Worm (Caenorhabditis elegans): Measurements from ENCODE around the gene T25B2.1.

T25B2.1 gene

ce11 chrX:6219892-6220291 lies 46.1 kb downstream of the T25B2.1 start (continued):
- peak; percentile 62 for TF ChIP-seq ceh-27 (GFP tag; optimal IDR thresholded peaks at IDR 0.05)
- peak; percentile 60 for TF ChIP-seq ZK185.1 (tag; optimal IDR thresholded peaks at IDR 0.05; ENCODE audit: poor library complexity, severe bottlenecking)
- TF ChIP-seq hmg-1.2 (GFP tag; IDR thresholded peaks at IDR 0.05), result peak; percentile 66
- TF ChIP-seq chd-7 (tag; optimal IDR thresholded peaks at IDR 0.05), result peak; percentile 63
- TF ChIP-seq unc-130 (GFP tag; optimal IDR thresholded peaks at IDR 0.05), result peak; percentile 15
- peak; percentile 66 for TF ChIP-seq zim-3 (tag; optimal IDR thresholded peaks at IDR 0.05)
- TF ChIP-seq lin-26 (GFP tag; IDR thresholded peaks at IDR 0.05), result peak; percentile 89
- no peak for TF ChIP-seq hsf-1 (GFP tag; IDR thresholded peaks at IDR 0.05)
- 0 out of 2 replicates have a peak, but pooled peaks have one; percentile 64 for TF ChIP-seq bed-1 (GFP tag; IDR thresholded peaks at IDR 0.05)
- TF ChIP-seq B0019.2 (GFP tag; conservative IDR thresholded peaks at IDR 0.05), result 0 out of 2 replicates have a peak, but pooled peaks have one; percentile 54
- peak; percentile 85 for TF ChIP-seq pbrm-1 (GFP tag; IDR thresholded peaks at IDR 0.05)
- peak; percentile 83 for TF ChIP-seq rpc-1 (optimal IDR thresholded peaks at IDR 0.05)
- peak; percentile 86 for TF ChIP-seq rpc-1 (tag; optimal IDR thresholded peaks at IDR 0.05)
- TF ChIP-seq nfyb-1 (GFP tag; IDR thresholded peaks at IDR 0.05), result 0 out of 2 replicates have a peak, but pooled peaks have one; percentile 57
- 0 out of 2 replicates have a peak, but pooled peaks have one; percentile 13 for TF ChIP-seq ekl-4 (GFP tag; IDR thresholded peaks at IDR 0.05)
- TF ChIP-seq ceh-40 (GFP tag; IDR thresholded peaks at IDR 0.05), result 0 out of 2 replicates have a peak, but pooled peaks have one; percentile 18
- peak; percentile 9 for TF ChIP-seq repo-1 (tag; optimal IDR thresholded peaks at IDR 0.05)
- peak; percentile 93 for TF ChIP-seq tbp1 (GFP tag; optimal IDR thresholded peaks at IDR 0.05)
- peak; percentile 68; the same call in 1 of the 2 replicates for TF ChIP-seq Y56A3A.18 (GFP tag; IDR thresholded peaks at IDR 0.05)
- TF ChIP-seq let-526 (GFP tag; IDR thresholded peaks at IDR 0.05), result 0 out of 2 replicates have a peak, but pooled peaks have one; percentile 22
- peak; percentile 69; the same call in 1 of the 2 replicates for TF ChIP-seq ztf-25 (GFP tag; IDR thresholded peaks at IDR 0.05)
- TF ChIP-seq egrh-3 (GFP tag; IDR thresholded peaks at IDR 0.05), result no peak
- no peak for TF ChIP-seq lir-1 (GFP tag; conservative IDR thresholded peaks at IDR 0.05)

ce11 chrX:6221097-6221496 lies 47.3 kb downstream of the T25B2.1 start:
- TF ChIP-seq hlh-12 (tag; optimal IDR thresholded peaks at IDR 0.05) (no peak), ceh-40 (GFP tag; IDR thresholded peaks at IDR 0.05) (no peak), somi-1 (GFP tag; optimal IDR thresholded peaks at IDR 0.05) (no peak), cebp-1 (GFP tag; IDR thresholded peaks at IDR 0.05) (no peak), cebp-1 (tag; optimal IDR thresholded peaks at IDR 0.05) (no peak), sea-2 (GFP tag; IDR thresholded peaks at IDR 0.05) (no peak)

ce11 chrX:6224841-6225240 lies 51.1 kb downstream of the T25B2.1 start:
- TF ChIP-seq ztf-3 (GFP tag; optimal IDR thresholded peaks at IDR 0.05), result no peak
- 0 out of 2 replicates have a peak, but pooled peaks have one; percentile 21 for TF ChIP-seq zfh-2 (GFP tag; conservative IDR thresholded peaks at IDR 0.05)
- TF ChIP-seq hrde-1 (tag; optimal IDR thresholded peaks at IDR 0.05; ENCODE audit: borderline replicate concordance), result no peak
